Worm (Caenorhabditis elegans) whole organism, L4/young adult: ENCODE measurements around the gene cdh-4.
A peak's percentile ranks its signal among the peaks of the same experiment; 100 is the strongest.

ENCODE experiments used
- W03F9.2 ChIP-seq: fragments of 150-350 bp; optimal IDR thresholded peaks from 2 replicates; lab custom pipeline; 2014; ENCODE audit warnings: missing biosample characterization, missing genetic modification characterization
- dao-5 ChIP-seq: sonication (generic microtip); optimal IDR thresholded peaks from 2 replicates; lab custom pipeline; 2016; ENCODE audit warnings: missing genotype, missing genetic modification characterization, moderate library complexity, missing compliant biosample characterization
- him-1 ChIP-seq: sonication (generic microtip); optimal IDR thresholded peaks from 2 replicates; lab custom pipeline; 2016; ENCODE audit warnings: missing genotype, missing genetic modification reagents, missing genetic modification characterization, missing compliant biosample characterization

DNA sequence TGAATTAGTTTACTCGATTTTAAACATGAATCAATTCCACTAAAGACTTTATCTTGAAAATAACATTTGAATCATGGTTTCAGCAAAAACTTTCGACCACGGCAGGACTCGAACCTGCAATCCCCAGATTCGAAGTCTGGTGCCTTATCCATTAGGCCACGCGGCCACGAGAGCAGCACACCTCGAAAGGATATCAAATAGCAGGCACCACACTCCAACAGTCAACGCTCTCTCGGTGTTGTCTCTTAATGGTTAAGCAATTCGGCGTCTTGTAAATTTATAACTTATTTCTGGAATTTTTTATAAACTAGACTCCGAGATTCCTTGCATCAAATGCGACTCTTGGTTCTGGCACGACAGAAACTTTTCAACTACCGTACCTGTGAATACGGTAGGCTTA, 49.4 kb upstream of the cdh-4 start:
- TF ChIP-seq W03F9.2 = peak; percentile 38
- TF ChIP-seq dao-5 = peak; percentile 50
- peak; percentile 65 for TF ChIP-seq him-1
